Worm (Caenorhabditis elegans): ENCODE results near the gene Y32F6A.5.

DNA sequence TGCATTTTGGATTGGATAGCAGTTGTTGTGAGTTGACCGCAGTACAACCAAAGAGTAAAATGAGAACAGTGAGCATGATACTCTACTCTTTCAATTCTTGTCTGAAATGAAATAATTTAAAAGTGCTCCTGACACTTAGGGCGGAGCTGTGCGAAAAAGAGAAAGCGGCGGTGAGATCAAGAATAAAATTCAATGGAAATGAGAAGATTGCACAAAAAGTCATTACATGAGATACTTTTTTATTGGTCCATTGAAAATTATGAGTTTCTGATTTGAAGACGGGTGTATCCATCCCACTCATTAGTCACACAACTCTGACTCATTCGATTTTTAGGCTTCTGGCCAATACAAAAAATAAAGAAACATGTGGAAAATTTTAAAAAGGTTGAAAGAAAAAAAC lies 3.8 kb upstream of the Y32F6A.5 start, which contains the start of gene F22E12.1:
- TF ChIP-seq nhr-12 (tag; optimal IDR thresholded peaks at IDR 0.05) (no peak), ama-1 (optimal IDR thresholded peaks at IDR 0.05) (no peak), elt-1 (tag; optimal IDR thresholded peaks at IDR 0.05) (no peak)
